Fruit fly (Drosophila melanogaster): ENCODE data around the gene axed.
A peak's percentile ranks its signal among the peaks of the same experiment; 100 is the strongest.

The axed gene

dm6 chr3L:6576709-6577108, 32.4 kb upstream of the axed start (continued):
- TF ChIP-seq Antp (GFP tag; optimal IDR thresholded peaks at IDR 0.05) (peak; percentile 22), CG6254 (GFP tag; optimal IDR thresholded peaks at IDR 0.05) (no peak), dan (GFP tag; IDR thresholded peaks at IDR 0.05) (0 out of 2 replicates have a peak, but pooled peaks have one; percentile 36), stc (GFP tag; IDR thresholded peaks at IDR 0.05) (peak; percentile 76), Hmr (GFP tag; optimal IDR thresholded peaks at IDR 0.05) (peak; percentile 46), CG1647 (GFP tag; optimal IDR thresholded peaks at IDR 0.05) (peak; percentile 29), Atf3 (GFP tag; optimal IDR thresholded peaks at IDR 0.05) (peak; percentile 26), CG10209 (GFP tag; optimal IDR thresholded peaks at IDR 0.05) (peak; percentile 36), CG1603 (tag; optimal IDR thresholded peaks at IDR 0.05) (no peak), CG12236 (GFP tag; optimal IDR thresholded peaks at IDR 0.05) (peak; percentile 7), CG6654 (GFP tag; optimal IDR thresholded peaks at IDR 0.05) (no peak), gce (GFP tag; IDR thresholded peaks at IDR 0.05) (peak; percentile 75; the same call in 2 of the 3 replicates), Hr78 (GFP tag; optimal IDR thresholded peaks at IDR 0.05) (peak in 1 of 2 experiments; percentile 84), Eip74EF (GFP tag; optimal IDR thresholded peaks at IDR 0.05) (no peak), klu (GFP tag; IDR thresholded peaks at IDR 0.05) (no peak), CG6813 (GFP tag; optimal IDR thresholded peaks at IDR 0.05) (peak; percentile 54), Mes4 (GFP tag; optimal IDR thresholded peaks at IDR 0.05) (peak; percentile 10), CG13624 (GFP tag; optimal IDR thresholded peaks at IDR 0.05) (peak; percentile 42), pzg (GFP tag; optimal IDR thresholded peaks at IDR 0.05) (no peak), CG16779 (GFP tag; IDR thresholded peaks at IDR 0.05) (0 out of 2 replicates have a peak, but pooled peaks have one; percentile 30), sr (GFP tag; IDR thresholded peaks at IDR 0.05) (no peak; the same call in 2 of the 3 replicates), pan (optimal IDR thresholded peaks at IDR 0.05) (no peak), pan (GFP tag; optimal IDR thresholded peaks at IDR 0.05 in 1 of 2, IDR thresholded peaks at IDR 0.05 in 1 of 2) (peak in 1 of 2 experiments; percentile 88), en (GFP tag; optimal IDR thresholded peaks at IDR 0.05) (no peak), knrl (GFP tag; IDR thresholded peaks at IDR 0.05; ENCODE audit: partially characterized antibody) (no peak), unc-4 (GFP tag; IDR thresholded peaks at IDR 0.05; ENCODE audit: partially characterized antibody) (no peak), chif (GFP tag; optimal IDR thresholded peaks at IDR 0.05) (peak; percentile 40 to 57), CG17359 (tag; optimal IDR thresholded peaks at IDR 0.05) (peak; percentile 83), al (GFP tag; IDR thresholded peaks at IDR 0.05) (no peak), tx (GFP tag; optimal IDR thresholded peaks at IDR 0.05) (peak; percentile 40), CG10979 (tag; optimal IDR thresholded peaks at IDR 0.05) (no peak), trh (GFP tag; optimal IDR thresholded peaks at IDR 0.05) (no peak), Deaf1 (tag; optimal IDR thresholded peaks at IDR 0.05) (no peak), Usf (GFP tag; optimal IDR thresholded peaks at IDR 0.05) (no peak), CG2129 (GFP tag; IDR thresholded peaks at IDR 0.05; ENCODE audit: partially characterized antibody) (no peak), tll (GFP tag; optimal IDR thresholded peaks at IDR 0.05) (no peak), sd (tag; optimal IDR thresholded peaks at IDR 0.05) (no peak), CG13424 (tag; optimal IDR thresholded peaks at IDR 0.05) (peak; percentile 68), CG4617 (GFP tag; optimal IDR thresholded peaks at IDR 0.05; ENCODE audit: borderline replicate concordance) (no peak), CG12071 (GFP tag; optimal IDR thresholded peaks at IDR 0.05) (peak; percentile 77), CG8765 (GFP tag; IDR thresholded peaks at IDR 0.05) (no peak), Rx (GFP tag; IDR thresholded peaks at IDR 0.05) (peak; percentile 76), yki (optimal IDR thresholded peaks at IDR 0.05) (no peak), CG9817 (tag; optimal IDR thresholded peaks at IDR 0.05) (peak; percentile 39), pho (GFP tag; optimal IDR thresholded peaks at IDR 0.05) (no peak), Nf-YB (GFP tag; optimal IDR thresholded peaks at IDR 0.05) (no peak), ham (GFP tag; IDR thresholded peaks at IDR 0.05) (no peak), Opbp (GFP tag; IDR thresholded peaks at IDR 0.05; ENCODE audit: partially characterized antibody) (no peak), ac (GFP tag; optimal IDR thresholded peaks at IDR 0.05) (no peak), mld (GFP tag; IDR thresholded peaks at IDR 0.05; ENCODE audit: partially characterized antibody) (no peak)

Data from whole organism, embryonic.